Fruit fly (Drosophila melanogaster) whole organism, adult: ENCODE measurements around the gene Sfp36F.

ENCODE experiments used
- CG11617 ChIP-seq: fragments of 200-800 bp; sonication (Bioruptor generic); optimal IDR thresholded peaks from 2 replicates; lab custom pipeline; 2017; ENCODE audit warnings: mild to moderate bottlenecking, missing biosample characterization, missing genetic modification reagents, missing genetic modification characterization
- CG12768 ChIP-seq: fragments of 200-800 bp; sonication (Bioruptor generic); optimal IDR thresholded peaks from 2 replicates; lab custom pipeline; 2017; ENCODE audit warnings: missing biosample characterization, missing genetic modification characterization, mild to moderate bottlenecking, moderate library complexity, missing genetic modification reagents
- CG14711 ChIP-seq: fragments of 200-800 bp; sonication (Bioruptor generic); optimal IDR thresholded peaks from 2 replicates; lab custom pipeline; 2018; ENCODE audit warnings: missing biosample characterization, mild to moderate bottlenecking, missing genetic modification characterization, moderate library complexity
- CG1620 ChIP-seq: fragments of 200-800 bp; sonication (Bioruptor generic); optimal IDR thresholded peaks from 2 replicates; lab custom pipeline; 2016; ENCODE audit warnings: missing biosample characterization, missing genetic modification characterization
- CG33017 ChIP-seq: fragments of 200-800 bp; sonication (Bioruptor generic); optimal IDR thresholded peaks from 2 replicates; lab custom pipeline; 2018; ENCODE audit warnings: missing biosample characterization, mild to moderate bottlenecking, missing genetic modification characterization, moderate library complexity
- CG5204 ChIP-seq: fragments of 200-800 bp; sonication (Bioruptor generic); optimal IDR thresholded peaks from 2 replicates; lab custom pipeline; 2016; ENCODE audit warnings: missing biosample characterization, missing genetic modification characterization
- CG7045 ChIP-seq: fragments of 200-800 bp; sonication (Bioruptor generic); optimal IDR thresholded peaks from 2 replicates; lab custom pipeline; 2017; ENCODE audit warnings: missing biosample characterization, mild to moderate bottlenecking, missing genetic modification characterization
- CG7101 ChIP-seq: fragments of 200-800 bp; sonication (Bioruptor generic); optimal IDR thresholded peaks from 2 replicates; lab custom pipeline; 2018; ENCODE audit warnings: missing biosample characterization, mild to moderate bottlenecking, missing genetic modification characterization, moderate library complexity
- Clk ChIP-seq: fragments of 200-800 bp; sonication (Bioruptor generic); optimal IDR thresholded peaks from 2 replicates; lab custom pipeline; 2017; ENCODE audit warnings: missing biosample characterization, missing genetic modification characterization
- Crg-1 ChIP-seq: fragments of 200-800 bp; sonication (Bioruptor generic); optimal IDR thresholded peaks from 2 replicates; lab custom pipeline; 2016; ENCODE audit warnings: missing biosample characterization, missing genetic modification characterization
- Hr96 ChIP-seq: fragments of 200-800 bp; sonication (Bioruptor generic); optimal IDR thresholded peaks from 2 replicates; lab custom pipeline; 2016; ENCODE audit warnings: missing biosample characterization, missing genetic modification characterization
- Mnt ChIP-seq: fragments of 200-800 bp; sonication (Bioruptor generic); optimal IDR thresholded peaks from 2 replicates; lab custom pipeline; 2016; ENCODE audit warnings: missing biosample characterization, mild to moderate bottlenecking, missing genetic modification characterization
- bab1 ChIP-seq: fragments of 200-800 bp; sonication (Bioruptor generic); optimal IDR thresholded peaks from 3 replicates; lab custom pipeline; 2019; ENCODE audit warnings: missing biosample characterization, mild to moderate bottlenecking, missing genetic modification characterization, moderate library complexity
- cic ChIP-seq: fragments of 200-800 bp; sonication (Bioruptor generic); optimal IDR thresholded peaks from 2 replicates; lab custom pipeline; 2017; ENCODE audit warnings: missing biosample characterization, mild to moderate bottlenecking, missing genetic modification characterization, moderate library complexity
- cnc ChIP-seq, 2 experiments: fragments of >200 bp; optimal IDR thresholded peaks; 2 replicates each; lab custom pipeline; 2017
- kay ChIP-seq: fragments of 200-800 bp; sonication (Bioruptor generic); peaks from one replicate; lab custom pipeline; 2016; ENCODE audit warnings: missing biosample characterization, missing genetic modification characterization, borderline replicate concordance
- ovo ChIP-seq: fragments of 200-800 bp; sonication (Bioruptor generic); optimal IDR thresholded peaks from 2 replicates; lab custom pipeline; 2016; ENCODE audit warnings: missing biosample characterization, missing genetic modification characterization
- pad ChIP-seq: fragments of 200-800 bp; sonication (Bioruptor generic); optimal IDR thresholded peaks from 3 replicates; lab custom pipeline; 2017; ENCODE audit warnings: missing biosample characterization, missing genetic modification characterization, mild to moderate bottlenecking, moderate library complexity, missing genetic modification reagents
- tj ChIP-seq: fragments of 200-800 bp; sonication (Bioruptor generic); optimal IDR thresholded peaks from 3 replicates; lab custom pipeline; 2017; ENCODE audit warnings: missing biosample characterization, mild to moderate bottlenecking, missing genetic modification characterization, moderate library complexity
- toe ChIP-seq: fragments of 200-800 bp; sonication (Bioruptor generic); optimal IDR thresholded peaks from 2 replicates; lab custom pipeline; 2016; ENCODE audit warnings: missing biosample characterization, missing genetic modification characterization

Sfp36F gene

dm6 chr2L:18292222-18292621, at the start of gene Sfp36F:
Sfp36F (plus strand) TSS chr2L:18292522.
- TF ChIP-seq Clk (GFP tag; lab: Kevin White, UChicago) (no peak), CG14711 (no peak), ovo (no peak), Mnt (no peak), CG1620 (GFP tag; lab: Kevin White, UChicago) (no peak), Hr96 (no peak), kay (GFP tag; lab: Kevin White, UChicago) (no peak), pad (GFP tag; lab: Kevin White, UChicago) (no peak)

- TF ChIP-seq pad (GFP tag; lab: Kevin White, UChicago) (no peak), tj (GFP tag; lab: Kevin White, UChicago) (no peak), bab1 (GFP tag; lab: Kevin White, UChicago) (no peak), cnc (optimal IDR thresholded peaks at IDR 0.05; lab: Kevin White, UChicago) (no peak), CG33017 (tag; lab: Kevin White, UChicago) (no peak), Hr96 (no peak), CG1620 (GFP tag; lab: Kevin White, UChicago) (no peak), CG12768 (GFP tag; lab: Kevin White, UChicago) (no peak), CG7045 (no peak), toe (GFP tag; lab: Kevin White, UChicago) (no peak), Clk (GFP tag; lab: Kevin White, UChicago) (no peak), kay (GFP tag; lab: Kevin White, UChicago) (no peak), cic (no peak), Crg-1 (no peak), CG5204 (GFP tag; lab: Kevin White, UChicago) (no peak), ovo (no peak), Mnt (no peak)
Measured at dm6 chr2L:18257878-18258277, 34.4 kb upstream of the Sfp36F start, which contains the start of gene CG31788. CG31788 (minus strand) TSS chr2L:18257978.

dm6 chr2L:18267815-18268214, 24.5 kb upstream of the Sfp36F start:
- no peak for TF ChIP-seq CG12768 (GFP tag; lab: Kevin White, UChicago)
- no peak for TF ChIP-seq Mnt
- TF ChIP-seq CG11617 (GFP tag; lab: Kevin White, UChicago): no peak
- TF ChIP-seq CG1620 (GFP tag; lab: Kevin White, UChicago): no peak
- TF ChIP-seq pad (GFP tag; lab: Kevin White, UChicago): no peak
- TF ChIP-seq cnc (optimal IDR thresholded peaks at IDR 0.05; lab: Kevin White, UChicago): no peak
- TF ChIP-seq CG33017 (tag; lab: Kevin White, UChicago): no peak
- TF ChIP-seq tj (GFP tag; lab: Kevin White, UChicago): no peak
- no peak for TF ChIP-seq CG5204 (GFP tag; lab: Kevin White, UChicago)
- TF ChIP-seq Hr96: no peak
- TF ChIP-seq cic: no peak
- no peak for TF ChIP-seq CG7101 (tag; lab: Kevin White, UChicago)
- no peak for TF ChIP-seq CG7045
- no peak for TF ChIP-seq Crg-1

- no peak for TF ChIP-seq CG5204 (GFP tag; lab: Kevin White, UChicago)
- TF ChIP-seq CG1620 (GFP tag; lab: Kevin White, UChicago): no peak
- no peak for TF ChIP-seq kay (GFP tag; lab: Kevin White, UChicago)
- TF ChIP-seq ovo: no peak
- no peak for TF ChIP-seq Clk (GFP tag; lab: Kevin White, UChicago)
- no peak for TF ChIP-seq pad (GFP tag; lab: Kevin White, UChicago)
- no peak for TF ChIP-seq Crg-1
- TF ChIP-seq Hr96: no peak
- TF ChIP-seq cic: no peak
- TF ChIP-seq CG14711: no peak
Measured at dm6 chr2L:18275663-18276062, 16.7 kb upstream of the Sfp36F start, which contains the start of gene CG42750. CG42750 (minus strand) TSS chr2L:18275770.

- TF ChIP-seq Hr96: no peak
- TF ChIP-seq pad (GFP tag; lab: Kevin White, UChicago): no peak
Measured at dm6 chr2L:18284150-18284842, 8.0 kb upstream of the Sfp36F start.

- TF ChIP-seq cic (no peak), CG33017 (tag; lab: Kevin White, UChicago) (no peak), Hr96 (no peak), Clk (GFP tag; lab: Kevin White, UChicago) (no peak), pad (GFP tag; lab: Kevin White, UChicago) (no peak), kay (GFP tag; lab: Kevin White, UChicago) (no peak), bab1 (GFP tag; lab: Kevin White, UChicago) (no peak), ovo (no peak), CG5204 (GFP tag; lab: Kevin White, UChicago) (no peak), CG14711 (no peak), tj (GFP tag; lab: Kevin White, UChicago) (no peak), cnc (optimal IDR thresholded peaks at IDR 0.05; lab: Kevin White, UChicago) (no peak), CG1620 (GFP tag; lab: Kevin White, UChicago) (no peak), toe (GFP tag; lab: Kevin White, UChicago) (no peak)
Measured at dm6 chr2L:18285620-18286019, 6.7 kb upstream of the Sfp36F start, which contains the start of gene CG31787. CG31787 (minus strand) TSS chr2L:18285720.

- TF ChIP-seq CG5204 (GFP tag; lab: Kevin White, UChicago) (no peak), kay (GFP tag; lab: Kevin White, UChicago) (no peak), ovo (no peak), tj (GFP tag; lab: Kevin White, UChicago) (no peak), pad (GFP tag; lab: Kevin White, UChicago) (no peak), Hr96 (no peak), CG14711 (no peak), Crg-1 (no peak), cnc (optimal IDR thresholded peaks at IDR 0.05; lab: Kevin White, UChicago) (no peak), CG11617 (GFP tag; lab: Kevin White, UChicago) (no peak)
Measured at dm6 chr2L:18287171-18287570, 5.2 kb upstream of the Sfp36F start.
